Worm (Caenorhabditis elegans): Measurements from ENCODE around the gene mrpl-51.

Gene mrpl-51

ce11 chrIV:12031003-12031402 lies at the start of gene mrpl-51, which contains the start of gene T12G3.6:
TSS of gene mrpl-51 (plus strand) at chrIV:12031324.
TSS of gene T12G3.6 (minus strand) at chrIV:12031271.
- TF ChIP-seq xnd-1 (tag; optimal IDR thresholded peaks at IDR 0.05) (peak; percentile 45), ztf-25 (GFP tag; IDR thresholded peaks at IDR 0.05) (no peak), madf-6 (GFP tag; IDR thresholded peaks at IDR 0.05) (peak; percentile 78), D2030.7 (GFP tag; IDR thresholded peaks at IDR 0.05) (peak; percentile 22; the same call in 1 of the 2 replicates), zfh-2 (GFP tag; conservative IDR thresholded peaks at IDR 0.05) (no peak), somi-1 (GFP tag; optimal IDR thresholded peaks at IDR 0.05) (no peak), mes-4 (tag; optimal IDR thresholded peaks at IDR 0.05) (no peak), lin-54 (GFP tag; optimal IDR thresholded peaks at IDR 0.05) (peak; percentile 21), bed-2 (GFP tag; IDR thresholded peaks at IDR 0.05) (no peak), chd-7 (tag; optimal IDR thresholded peaks at IDR 0.05) (no peak), snpc-4 (GFP tag; optimal IDR thresholded peaks at IDR 0.05) (no peak), snpc-4 (tag; optimal IDR thresholded peaks at IDR 0.05) (no peak), madf-8 (GFP tag; conservative IDR thresholded peaks at IDR 0.05) (peak; percentile 36), B0336.3 (GFP tag; IDR thresholded peaks at IDR 0.05) (no peak), F22D6.2 (tag; optimal IDR thresholded peaks at IDR 0.05) (no peak), efl-1 (GFP tag; optimal IDR thresholded peaks at IDR 0.05) (peak; percentile 73)

ce11 chrIV:11986407-11986806 lies 44.7 kb upstream of the mrpl-51 start:
- TF ChIP-seq snpc-3.4 (tag; optimal IDR thresholded peaks at IDR 0.05) (no peak), nhr-90 (tag; optimal IDR thresholded peaks at IDR 0.05) (no peak), Y67H2A.10 (GFP tag; conservative IDR thresholded peaks at IDR 0.05) (no peak), ceh-100 (GFP tag; IDR thresholded peaks at IDR 0.05) (no peak), snpc-1.3 (tag; optimal IDR thresholded peaks at IDR 0.05; ENCODE audit: insufficient read depth) (no peak), attf-6 (GFP tag; IDR thresholded peaks at IDR 0.05) (no peak), F10E7.11 (tag; optimal IDR thresholded peaks at IDR 0.05) (no peak), aptf-3 (GFP tag; IDR thresholded peaks at IDR 0.05) (no peak), sptf-2 (GFP tag; optimal IDR thresholded peaks at IDR 0.05) (no peak), aptf-2 (GFP tag; conservative IDR thresholded peaks at IDR 0.05) (no peak), tbp1 (GFP tag; optimal IDR thresholded peaks at IDR 0.05) (no peak), ekl-4 (GFP tag; IDR thresholded peaks at IDR 0.05) (no peak), mes-4 (tag; optimal IDR thresholded peaks at IDR 0.05) (no peak), attf-3 (GFP tag; conservative IDR thresholded peaks at IDR 0.05) (no peak)

- TF ChIP-seq snpc-4 (GFP tag; optimal IDR thresholded peaks at IDR 0.05) (peak; percentile 37), snpc-4 (tag; optimal IDR thresholded peaks at IDR 0.05) (peak in 3 of 4 experiments; percentile 14 to 70 (median 37)), nfyb-1 (GFP tag; IDR thresholded peaks at IDR 0.05) (no peak), ets-4 (GFP tag; optimal IDR thresholded peaks at IDR 0.05) (no peak), chd-7 (tag; optimal IDR thresholded peaks at IDR 0.05) (peak; percentile 32), K11D2.4 (GFP tag; IDR thresholded peaks at IDR 0.05) (no peak), F52B5.7 (tag; optimal IDR thresholded peaks at IDR 0.05) (no peak), rpc-1 (optimal IDR thresholded peaks at IDR 0.05) (peak; percentile 60), rpc-1 (tag; optimal IDR thresholded peaks at IDR 0.05) (peak; percentile 88), madf-6 (GFP tag; IDR thresholded peaks at IDR 0.05) (peak; percentile 61), lag-1 (GFP tag; IDR thresholded peaks at IDR 0.05) (no peak), let-607 (tag; optimal IDR thresholded peaks at IDR 0.05) (peak in 1 of 2 experiments; percentile 49), unc-62 (GFP tag; optimal IDR thresholded peaks at IDR 0.05) (no peak), B0019.2 (GFP tag; conservative IDR thresholded peaks at IDR 0.05) (no peak), nhr-90 (tag; optimal IDR thresholded peaks at IDR 0.05) (peak; percentile 67), T26A5.8 (tag; optimal IDR thresholded peaks at IDR 0.05) (no peak), lin-54 (GFP tag; optimal IDR thresholded peaks at IDR 0.05) (peak; percentile 57), rcor-1 (GFP tag; IDR thresholded peaks at IDR 0.05) (no peak), efl-1 (GFP tag; optimal IDR thresholded peaks at IDR 0.05) (peak; percentile 6), nhr-179 (tag; optimal IDR thresholded peaks at IDR 0.05) (no peak), rec-8 (tag; optimal IDR thresholded peaks at IDR 0.05) (peak; percentile 57 to 80), dpff-1 (tag; optimal IDR thresholded peaks at IDR 0.05) (no peak), hlh-12 (tag; optimal IDR thresholded peaks at IDR 0.05) (peak; percentile 36)
Observed at ce11 chrIV:12005090-12005770, 25.9 kb upstream of the mrpl-51 start.

Data from whole organism, young adult.